Worm (Caenorhabditis elegans): ENCODE data around the gene lgmn-1.

Gene lgmn-1

DNA sequence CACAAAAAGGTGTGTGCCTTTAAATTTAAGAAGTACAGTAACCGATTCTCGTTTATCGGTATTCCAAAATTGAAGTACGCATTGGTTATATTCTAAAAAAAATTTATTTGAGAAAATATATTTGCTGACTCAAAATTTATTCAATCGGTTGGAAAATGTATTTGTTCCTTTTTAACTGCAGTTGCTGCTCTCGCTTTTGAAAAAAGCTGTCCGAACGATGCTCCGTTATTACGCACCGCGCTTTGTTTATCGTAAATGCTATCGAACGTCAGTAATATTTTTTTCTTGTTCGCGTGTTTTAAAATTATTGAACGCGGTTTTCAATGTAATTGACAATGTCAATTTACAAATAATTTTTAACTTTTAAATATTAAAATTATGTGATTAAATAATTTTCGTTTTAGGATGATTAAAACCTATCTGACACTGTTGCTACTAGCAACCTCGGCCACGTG, 47.5 kb downstream of the lgmn-1 start, which contains the start of gene sel-1 (continued):
- TF ChIP-seq zag-1 (tag; optimal IDR thresholded peaks at IDR 0.05) (no peak), lin-15B (tag; optimal IDR thresholded peaks at IDR 0.05) (no peak), unc-130 (tag; optimal IDR thresholded peaks at IDR 0.05) (no peak), ceh-8 (GFP tag; optimal IDR thresholded peaks at IDR 0.05) (no peak), ces-1 (GFP tag; optimal IDR thresholded peaks at IDR 0.05) (no peak), nhr-237 (tag; optimal IDR thresholded peaks at IDR 0.05) (no peak), nhr-11 (tag; optimal IDR thresholded peaks at IDR 0.05) (no peak), dpl-1 (GFP tag; optimal IDR thresholded peaks at IDR 0.05) (peak in 1 of 3 experiments; percentile 37), F16B12.6 (tag; optimal IDR thresholded peaks at IDR 0.05) (peak; percentile 1), pag-3 (tag; optimal IDR thresholded peaks at IDR 0.05; ENCODE audit: borderline replicate concordance, insufficient read depth) (no peak), nhr-71 (tag; optimal IDR thresholded peaks at IDR 0.05) (peak; percentile 38), grh-1 (GFP tag; IDR thresholded peaks at IDR 0.05) (no peak), hlh-4 (tag; optimal IDR thresholded peaks at IDR 0.05) (no peak), nhr-76 (tag; optimal IDR thresholded peaks at IDR 0.05) (no peak), snpc-4 (tag; optimal IDR thresholded peaks at IDR 0.05) (no peak), lin-14 (GFP tag; optimal IDR thresholded peaks at IDR 0.05) (no peak), lin-39 (tag; optimal IDR thresholded peaks at IDR 0.05) (no peak), elt-3 (tag; optimal IDR thresholded peaks at IDR 0.05) (no peak), aly-2 (tag; optimal IDR thresholded peaks at IDR 0.05) (no peak), irx-1 (tag; optimal IDR thresholded peaks at IDR 0.05) (no peak), blmp-1 (tag; optimal IDR thresholded peaks at IDR 0.05) (peak; percentile 30), zip-4 (GFP tag; optimal IDR thresholded peaks at IDR 0.05) (no peak), isw-1 (GFP tag; IDR thresholded peaks at IDR 0.05) (no peak), rnt-1 (tag; optimal IDR thresholded peaks at IDR 0.05) (peak; percentile 14), C04F5.9 (tag; optimal IDR thresholded peaks at IDR 0.05) (no peak), nhr-85 (tag) (no peak), lir-3 (tag; optimal IDR thresholded peaks at IDR 0.05; ENCODE audit: poor library complexity) (no peak), sox-4 (tag; optimal IDR thresholded peaks at IDR 0.05) (no peak), nhr-84 (tag; optimal IDR thresholded peaks at IDR 0.05) (no peak), egl-13 (tag; optimal IDR thresholded peaks at IDR 0.05) (no peak), C34B4.2 (tag; optimal IDR thresholded peaks at IDR 0.05) (no peak), aha-1 (tag; optimal IDR thresholded peaks at IDR 0.05) (no peak), mdl-1 (tag; optimal IDR thresholded peaks at IDR 0.05) (no peak), ets-5 (GFP tag; IDR thresholded peaks at IDR 0.05) (no peak), nhr-77 (tag; optimal IDR thresholded peaks at IDR 0.05) (no peak), lin-13 (GFP tag; optimal IDR thresholded peaks at IDR 0.05) (no peak), tlp-1 (tag; optimal IDR thresholded peaks at IDR 0.05) (no peak), swsn-7 (tag; optimal IDR thresholded peaks at IDR 0.05) (peak; percentile 25), nhr-90 (tag; optimal IDR thresholded peaks at IDR 0.05; ENCODE audit: poor library complexity) (peak; percentile 29), jun-1 (tag; optimal IDR thresholded peaks at IDR 0.05) (no peak), efl-1 (optimal IDR thresholded peaks at IDR 0.05) (peak in 1 of 2 experiments; percentile 41), efl-1 (GFP tag; optimal IDR thresholded peaks at IDR 0.05 in 1 of 2) (peak in 1 of 2 experiments; percentile 40), lsy-2 (tag; optimal IDR thresholded peaks at IDR 0.05) (peak; percentile 33 to 47), unc-86 (tag; optimal IDR thresholded peaks at IDR 0.05) (no peak), ztf-11 (tag; optimal IDR thresholded peaks at IDR 0.05) (no peak), mab-9 (GFP tag; IDR thresholded peaks at IDR 0.05) (no peak), nhr-19 (GFP tag; conservative IDR thresholded peaks at IDR 0.05) (peak; percentile 22), fkh-4 (tag; optimal IDR thresholded peaks at IDR 0.05; ENCODE audit: borderline replicate concordance) (no peak), nhr-12 (tag; optimal IDR thresholded peaks at IDR 0.05) (no peak), unc-62 (GFP tag; optimal IDR thresholded peaks at IDR 0.05) (no peak), hlh-17 (GFP tag; optimal IDR thresholded peaks at IDR 0.05; ENCODE audit: borderline replicate concordance) (no peak), ama-1 (optimal IDR thresholded peaks at IDR 0.05) (no peak), egl-27 (tag; optimal IDR thresholded peaks at IDR 0.05) (no peak), efl-3 (GFP tag; optimal IDR thresholded peaks at IDR 0.05) (no peak)

Data from whole organism, L1 larva.